Worm (Caenorhabditis elegans) whole organism, late embryonic: ENCODE measurements around the gene ZK285.2.

Experiments
- F13H6.1 ChIP-seq: sonication (generic microtip); optimal IDR thresholded peaks from 2 replicates; lab custom pipeline; 2016; ENCODE audit warnings: missing genetic modification characterization, missing compliant biosample characterization
- K02D7.2 ChIP-seq: sonication (generic microtip); optimal IDR thresholded peaks from 2 replicates; lab custom pipeline; 2017; ENCODE audit warnings: mild to moderate bottlenecking, missing genetic modification characterization, missing compliant biosample characterization
- ets-4 ChIP-seq: sonication (generic microtip); optimal IDR thresholded peaks from 2 replicates; lab custom pipeline; 2016; ENCODE audit warnings: missing genetic modification characterization, missing compliant biosample characterization
- fax-1 ChIP-seq: sonication (generic microtip); optimal IDR thresholded peaks from 2 replicates; lab custom pipeline; 2016; ENCODE audit warnings: missing genotype, missing genetic modification characterization, missing compliant biosample characterization
- hlh-6 ChIP-seq: sonication (generic microtip); optimal IDR thresholded peaks from 2 replicates; lab custom pipeline; 2016; ENCODE audit warnings: missing genotype, missing genetic modification characterization, missing compliant biosample characterization
- mec-3 ChIP-seq: sonication (generic microtip); optimal IDR thresholded peaks from 2 replicates; lab custom pipeline; 2016; ENCODE audit warnings: borderline replicate concordance, missing genetic modification characterization, missing compliant biosample characterization
- nhr-11 ChIP-seq: fragments of 150-350 bp; optimal IDR thresholded peaks from 2 replicates; lab custom pipeline; 2014; ENCODE audit warnings: missing biosample characterization, missing genetic modification characterization
- sox-4 ChIP-seq: sonication (generic microtip); optimal IDR thresholded peaks from 2 replicates; lab custom pipeline; 2017; ENCODE audit warnings: mild to moderate bottlenecking, missing genetic modification characterization, inconsistent platforms, missing compliant biosample characterization
- unc-42 ChIP-seq: sonication (generic microtip); optimal IDR thresholded peaks from 2 replicates; lab custom pipeline; 2016; ENCODE audit warnings: missing genotype, missing genetic modification characterization, missing compliant biosample characterization
- unc-55 ChIP-seq: sonication (generic microtip); optimal IDR thresholded peaks from 2 replicates; lab custom pipeline; 2017; ENCODE audit warnings: missing biosample characterization, missing genetic modification reagents, missing genetic modification characterization
- ztf-16 ChIP-seq: sonication (generic microtip); optimal IDR thresholded peaks from 2 replicates; lab custom pipeline; 2017; ENCODE audit warnings: missing genetic modification characterization, missing compliant biosample characterization

DNA sequence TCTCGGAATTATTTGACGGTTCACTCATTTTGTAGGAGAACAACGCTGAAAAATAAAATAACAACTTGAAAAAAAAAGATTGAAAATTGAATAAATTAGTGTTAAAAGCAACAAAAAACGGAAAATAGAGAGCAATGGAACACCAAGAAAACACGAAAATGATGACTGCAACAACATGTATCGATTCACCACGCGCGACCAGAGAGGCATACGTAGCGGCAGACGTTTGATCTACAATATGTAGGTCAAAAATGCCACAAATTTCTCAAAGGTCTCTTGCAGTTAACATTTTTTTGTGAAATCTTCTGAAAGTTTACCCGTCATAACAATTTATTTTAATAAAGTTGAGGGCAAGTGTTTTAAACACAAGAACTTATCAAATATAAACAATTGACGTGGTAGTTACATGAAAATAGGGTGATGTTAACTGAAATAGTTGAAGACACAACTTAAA lies 10.4 kb downstream of the ZK285.2 start, which contains the start of gene F14H3.5:
- no peak for TF ChIP-seq K02D7.2 (tag; lab: Kevin White, UChicago)
- no peak for TF ChIP-seq unc-42 (tag; lab: Kevin White, UChicago)
- TF ChIP-seq ztf-16 (tag; lab: Kevin White, UChicago): no peak
- TF ChIP-seq mec-3 (tag; lab: Kevin White, UChicago): no peak
- TF ChIP-seq unc-55 (GFP tag; lab: Kevin White, UChicago): no peak
- no peak for TF ChIP-seq F13H6.1 (tag; lab: Kevin White, UChicago)
- TF ChIP-seq sox-4 (tag; lab: Kevin White, UChicago): no peak
- no peak for TF ChIP-seq hlh-6 (tag; lab: Kevin White, UChicago)
- no peak for TF ChIP-seq nhr-11 (tag; lab: Kevin White, UChicago)
- no peak for TF ChIP-seq fax-1 (tag; lab: Kevin White, UChicago)
- TF ChIP-seq ets-4 (tag; lab: Kevin White, UChicago): no peak
